Fruit fly (Drosophila melanogaster): Measurements from ENCODE around the gene Cralbp.

- TF ChIP-seq CG8478 (optimal IDR thresholded peaks at IDR 0.05) (no peak), CTCF (optimal IDR thresholded peaks at IDR 0.05) (no peak)
Measured at dm6 chr3L:5825483-5825882, 39.0 kb upstream of the Cralbp start.

All from S2 (cell line).